Fruit fly (Drosophila melanogaster) S2 (cell line): Measurements from ENCODE around the gene CG17202.
"Not testable (repeated sequence)": the region's sequence is repeated elsewhere in the genome, so short reads cannot be mapped to it uniquely, and the experiment has no call there.

Experiments used
- CG8478 ChIP-seq: fragments of >200 bp; optimal IDR thresholded peaks from 2 replicates; lab custom pipeline; 2018
- CTCF ChIP-seq, 2 experiments: fragments of >200 bp; optimal IDR thresholded peaks; 2 replicates each; lab custom pipeline; 2018

CG17202 gene

dm6 chr3R:12449617-12450242 is 27.2 kb downstream of the CG17202 start:
- TF ChIP-seq CTCF (optimal IDR thresholded peaks at IDR 0.05; lab: Kevin White, UChicago) (no peak), CG8478 (lab: Kevin White, UChicago) (no peak)

dm6 chr3R:12450713-12451259 is 28.2 kb downstream of the CG17202 start:
- no peak for TF ChIP-seq CTCF (optimal IDR thresholded peaks at IDR 0.05; lab: Kevin White, UChicago)
- no peak for TF ChIP-seq CG8478 (lab: Kevin White, UChicago)

DNA sequence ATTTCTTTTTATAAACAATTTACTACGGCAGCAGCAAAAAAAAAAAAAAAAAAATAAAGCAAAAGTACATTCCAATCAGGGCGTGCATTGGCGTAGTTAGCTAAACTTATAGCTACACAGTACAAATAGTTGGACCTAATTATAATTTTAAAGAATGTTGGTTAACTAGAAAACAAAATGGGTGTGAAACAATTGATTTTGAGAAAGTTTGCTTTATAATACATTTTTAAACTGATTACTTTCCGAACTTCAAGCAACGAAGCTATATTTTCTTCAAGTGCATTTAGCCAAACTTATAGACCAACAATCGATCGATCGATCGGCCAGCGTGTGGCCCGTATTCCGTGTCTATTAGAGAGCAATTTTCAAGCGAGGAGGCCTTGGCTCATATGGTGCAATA is 28.8 kb downstream of the CG17202 start:
- TF ChIP-seq CG8478 (lab: Kevin White, UChicago) (no peak), CTCF (optimal IDR thresholded peaks at IDR 0.05; lab: Kevin White, UChicago) (no peak)

DNA sequence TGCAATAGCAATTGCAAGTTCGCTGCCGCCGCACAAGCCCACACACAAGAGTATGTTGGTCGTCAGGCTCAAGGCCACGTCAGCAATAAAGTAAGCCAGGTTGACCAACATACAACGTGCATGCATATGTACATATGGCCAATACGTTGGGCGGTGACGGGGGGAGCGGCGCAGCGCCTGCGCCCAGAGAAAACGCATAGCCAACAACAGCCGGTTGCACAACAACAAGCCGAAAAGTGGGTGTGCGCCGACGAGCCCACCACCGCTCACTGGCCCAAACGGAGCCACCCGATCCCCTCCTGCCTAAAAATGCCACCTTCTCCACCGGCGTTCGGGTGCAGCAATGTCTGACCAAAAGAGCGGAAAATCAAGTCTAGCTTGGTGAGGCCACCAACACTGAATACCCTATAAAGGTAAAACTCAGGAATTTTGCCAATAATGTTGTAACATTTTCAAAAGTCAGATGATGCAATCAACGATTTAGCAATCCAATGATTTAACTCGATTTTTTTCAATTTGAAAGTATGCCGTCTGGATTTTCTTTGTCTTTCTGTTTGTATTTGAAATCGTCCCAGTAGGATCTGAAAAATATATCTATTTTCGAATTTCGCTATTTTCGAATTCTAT is 29.4 kb downstream of the CG17202 start, which contains the start of gene CG5509:
Gene CG5509, plus strand, starts transcription at position 577 of the 627 bp plus-strand sequence.
- TF ChIP-seq CTCF (optimal IDR thresholded peaks at IDR 0.05; lab: Kevin White, UChicago) (no peak), CG8478 (lab: Kevin White, UChicago) (no peak)

dm6 chr3R:12454492-12454891 is 31.9 kb downstream of the CG17202 start:
- TF ChIP-seq CTCF (optimal IDR thresholded peaks at IDR 0.05; lab: Kevin White, UChicago) (no peak), CG8478 (lab: Kevin White, UChicago) (no peak)

- TF ChIP-seq CG8478 (lab: Kevin White, UChicago) (no peak), CTCF (optimal IDR thresholded peaks at IDR 0.05; lab: Kevin White, UChicago) (no peak)
Observed at dm6 chr3R:12456370-12456940, 33.9 kb downstream of the CG17202 start, which contains the start of gene trus. trus (plus strand) TSS chr3R:12456573.

dm6 chr3R:12459879-12460522 is 37.4 kb downstream of the CG17202 start, which contains the start of the genes CG5961 and Polr3C:
CG5961 (minus strand) TSS chr3R:12460294.
Polr3C (plus strand) TSS chr3R:12460414.
- TF ChIP-seq CG8478 (lab: Kevin White, UChicago): no peak
- no peak for TF ChIP-seq CTCF (optimal IDR thresholded peaks at IDR 0.05; lab: Kevin White, UChicago)

DNA sequence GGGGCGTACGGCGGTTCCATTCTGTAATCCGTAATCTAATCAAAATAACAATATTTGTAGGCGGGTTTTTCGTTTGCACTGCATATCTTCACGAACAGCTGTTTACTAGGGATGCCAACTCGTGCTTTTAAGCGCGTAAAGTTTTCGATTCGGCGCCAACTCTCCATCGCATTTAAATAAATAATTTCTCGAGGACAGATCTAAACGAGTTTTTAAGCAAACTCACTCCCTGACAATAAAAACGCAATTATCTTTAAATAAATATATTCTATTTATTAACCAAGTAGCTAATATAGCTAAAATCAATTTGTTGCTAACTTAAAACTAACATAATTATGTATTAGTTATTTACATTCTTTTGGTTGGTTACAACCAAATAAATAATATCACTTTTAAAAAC is 42.6 kb downstream of the CG17202 start, which contains the start of gene CG5608:
Gene CG5608, minus strand, starts transcription at position 101 of the 400 bp plus-strand sequence.
- not testable (repeated sequence) for TF ChIP-seq CTCF (optimal IDR thresholded peaks at IDR 0.05; lab: Kevin White, UChicago); CG8478 (lab: Kevin White, UChicago)

dm6 chr3R:12467675-12468074 is 45.1 kb downstream of the CG17202 start, which contains the start of gene Hsp70Ba:
Hsp70Ba (minus strand) TSS chr3R:12467776.
- TF ChIP-seq CTCF (optimal IDR thresholded peaks at IDR 0.05; lab: Kevin White, UChicago); CG8478 (lab: Kevin White, UChicago): not testable (repeated sequence)
